Worm (Caenorhabditis elegans): ENCODE results near the gene Y57A10C.9.

Y57A10C.9 gene

DNA sequence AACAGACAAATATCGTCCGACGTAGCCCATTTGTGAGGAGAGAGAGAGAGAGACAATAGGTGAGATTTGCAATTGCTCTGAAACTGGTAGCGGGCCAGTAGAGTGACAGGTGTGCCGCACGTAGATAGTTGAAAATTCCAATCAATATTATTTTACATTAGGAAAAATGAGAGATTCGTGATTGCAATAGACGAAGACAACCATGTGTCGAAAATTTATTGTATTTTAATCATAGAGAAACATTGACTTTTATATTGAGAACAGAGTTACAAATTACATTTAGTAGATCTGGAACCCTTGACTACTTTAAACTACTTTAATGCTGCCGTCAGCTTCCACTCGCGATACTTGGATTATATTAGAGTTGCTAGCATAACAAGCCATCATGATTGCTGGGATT is 25.9 kb downstream of the Y57A10C.9 start, which contains the start of gene Y57A10C.1:
Gene Y57A10C.1, minus strand, starts transcription at position 101 of the 400 bp plus-strand sequence.
- TF ChIP-seq tab-1 (GFP tag; IDR thresholded peaks at IDR 0.05) (no peak), med-1 (GFP tag; optimal IDR thresholded peaks at IDR 0.05; ENCODE audit: insufficient read depth) (no peak), T22C8.4 (GFP tag; IDR thresholded peaks at IDR 0.05) (no peak)

DNA sequence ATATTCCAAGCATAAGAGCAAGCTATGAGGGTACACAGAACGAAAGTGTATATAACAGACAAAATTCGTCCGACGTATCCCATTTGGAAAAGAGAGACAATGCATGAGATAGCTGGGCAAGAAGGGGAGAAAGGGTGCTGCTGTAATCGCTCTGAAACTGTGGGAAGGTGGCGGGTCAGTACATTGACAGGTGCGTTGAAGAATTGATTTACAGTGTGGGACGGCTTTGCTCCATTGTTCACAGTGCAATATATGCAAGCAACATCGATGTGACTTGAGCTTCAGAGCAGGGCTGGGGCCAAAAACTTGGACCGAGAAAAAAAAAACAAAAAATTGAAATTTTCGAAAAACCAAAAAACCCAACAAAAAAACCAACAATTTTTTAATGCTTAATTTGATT is 28.2 kb downstream of the Y57A10C.9 start, which contains the start of gene F57G9.3:
Gene F57G9.3, minus strand, starts transcription at position 101 of the 400 bp plus-strand sequence.
- TF ChIP-seq tab-1 (GFP tag; IDR thresholded peaks at IDR 0.05): no peak
- no peak for TF ChIP-seq ztf-23 (GFP tag; IDR thresholded peaks at IDR 0.05)
- TF ChIP-seq ref-1 (GFP tag; conservative IDR thresholded peaks at IDR 0.05): no peak
- TF ChIP-seq med-1 (GFP tag; optimal IDR thresholded peaks at IDR 0.05; ENCODE audit: insufficient read depth): no peak
- no peak for TF ChIP-seq flt-1 (GFP tag; IDR thresholded peaks at IDR 0.05)
- TF ChIP-seq ztf-29 (GFP tag; IDR thresholded peaks at IDR 0.05): no peak
- no peak for TF ChIP-seq T22C8.4 (GFP tag; IDR thresholded peaks at IDR 0.05)
- TF ChIP-seq klf-2 (GFP tag; conservative IDR thresholded peaks at IDR 0.05): no peak
- no peak for TF ChIP-seq cog-1 (tag; optimal IDR thresholded peaks at IDR 0.05)

ce11 chrII:12408717-12409116 is 29.6 kb downstream of the Y57A10C.9 start, which contains the start of gene sre-31:
Gene sre-31 (minus strand): TSS chrII:12408817.
- TF ChIP-seq ztf-23 (GFP tag; IDR thresholded peaks at IDR 0.05) (no peak), klf-2 (GFP tag; conservative IDR thresholded peaks at IDR 0.05) (no peak), cog-1 (tag; optimal IDR thresholded peaks at IDR 0.05) (no peak), ztf-29 (GFP tag; IDR thresholded peaks at IDR 0.05) (no peak), med-1 (GFP tag; optimal IDR thresholded peaks at IDR 0.05; ENCODE audit: insufficient read depth) (no peak), ref-1 (GFP tag; conservative IDR thresholded peaks at IDR 0.05) (no peak), T22C8.4 (GFP tag; IDR thresholded peaks at IDR 0.05) (no peak), tab-1 (GFP tag; IDR thresholded peaks at IDR 0.05) (no peak)

- no peak for TF ChIP-seq ztf-23 (GFP tag; IDR thresholded peaks at IDR 0.05)
- no peak for TF ChIP-seq med-1 (GFP tag; optimal IDR thresholded peaks at IDR 0.05; ENCODE audit: insufficient read depth)
- TF ChIP-seq cog-1 (tag; optimal IDR thresholded peaks at IDR 0.05): no peak
- TF ChIP-seq T22C8.4 (GFP tag; IDR thresholded peaks at IDR 0.05): no peak
Measured at ce11 chrII:12406394-12406793, 31.9 kb downstream of the Y57A10C.9 start, which contains the start of gene sre-30. Gene sre-30 (minus strand): TSS chrII:12406494.

- TF ChIP-seq med-1 (GFP tag; optimal IDR thresholded peaks at IDR 0.05; ENCODE audit: insufficient read depth) (no peak), flt-1 (GFP tag; IDR thresholded peaks at IDR 0.05) (no peak), ref-1 (GFP tag; conservative IDR thresholded peaks at IDR 0.05) (no peak), T22C8.4 (GFP tag; IDR thresholded peaks at IDR 0.05) (no peak), tab-1 (GFP tag; IDR thresholded peaks at IDR 0.05) (no peak), ztf-29 (GFP tag; IDR thresholded peaks at IDR 0.05) (no peak), ztf-23 (GFP tag; IDR thresholded peaks at IDR 0.05) (no peak), cog-1 (tag; optimal IDR thresholded peaks at IDR 0.05) (no peak), klf-2 (GFP tag; conservative IDR thresholded peaks at IDR 0.05) (no peak)
Measured at ce11 chrII:12401791-12402190, 36.5 kb downstream of the Y57A10C.9 start, which contains the start of gene sre-29. Gene sre-29 (minus strand): TSS chrII:12401891.

ce11 chrII:12397656-12398055 is 40.7 kb downstream of the Y57A10C.9 start, which contains the start of gene F57G9.7:
Gene F57G9.7 (minus strand): TSS chrII:12397756.
- TF ChIP-seq ref-1 (GFP tag; conservative IDR thresholded peaks at IDR 0.05) (no peak), cog-1 (tag; optimal IDR thresholded peaks at IDR 0.05) (no peak), flt-1 (GFP tag; IDR thresholded peaks at IDR 0.05) (no peak)

- no peak for TF ChIP-seq ztf-29 (GFP tag; IDR thresholded peaks at IDR 0.05)
- TF ChIP-seq med-1 (GFP tag; optimal IDR thresholded peaks at IDR 0.05; ENCODE audit: insufficient read depth): no peak
- no peak for TF ChIP-seq klf-2 (GFP tag; conservative IDR thresholded peaks at IDR 0.05)
- peak; percentile 72; the same call in 1 of the 2 replicates for TF ChIP-seq T22C8.4 (GFP tag; IDR thresholded peaks at IDR 0.05)
- TF ChIP-seq tab-1 (GFP tag; IDR thresholded peaks at IDR 0.05): no peak
- no peak for TF ChIP-seq cog-1 (tag; optimal IDR thresholded peaks at IDR 0.05)
Measured at ce11 chrII:12394138-12394537, 44.2 kb downstream of the Y57A10C.9 start.

ce11 chrII:12393690-12394089 is 44.7 kb downstream of the Y57A10C.9 start, which contains the start of gene Y57A10B.7:
Gene Y57A10B.7 (minus strand): TSS chrII:12393790.
- TF ChIP-seq med-1 (GFP tag; optimal IDR thresholded peaks at IDR 0.05; ENCODE audit: insufficient read depth): no peak
- TF ChIP-seq ztf-23 (GFP tag; IDR thresholded peaks at IDR 0.05): no peak
- no peak for TF ChIP-seq tab-1 (GFP tag; IDR thresholded peaks at IDR 0.05)
- TF ChIP-seq klf-2 (GFP tag; conservative IDR thresholded peaks at IDR 0.05): no peak

DNA sequence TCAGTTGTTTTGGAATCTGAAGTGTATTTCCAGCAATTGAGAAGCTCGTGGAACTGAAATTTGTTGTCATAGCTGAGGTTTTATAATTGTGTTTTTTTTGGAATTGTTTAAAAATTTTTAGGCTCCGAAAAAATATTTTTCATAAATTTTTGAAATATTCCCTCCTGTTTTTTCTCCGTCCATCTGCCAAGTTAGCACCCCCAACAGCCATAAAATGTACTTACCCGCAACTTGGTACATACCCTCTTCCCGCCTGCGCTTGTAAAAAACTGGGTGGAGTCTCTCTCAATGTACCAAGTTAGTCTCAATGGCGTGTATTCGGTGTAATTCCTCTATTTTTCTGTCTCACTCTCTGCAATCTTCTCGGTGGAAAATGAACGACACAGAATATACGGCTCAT is 48.6 kb downstream of the Y57A10C.9 start, which contains the start of gene Y57A10B.6:
Gene Y57A10B.6, plus strand, starts transcription at position 301 of the 400 bp plus-strand sequence.
- TF ChIP-seq tab-1 (GFP tag; IDR thresholded peaks at IDR 0.05): no peak
- no peak for TF ChIP-seq med-1 (GFP tag; optimal IDR thresholded peaks at IDR 0.05; ENCODE audit: insufficient read depth)
- TF ChIP-seq ztf-29 (GFP tag; IDR thresholded peaks at IDR 0.05): no peak
- TF ChIP-seq cog-1 (tag; optimal IDR thresholded peaks at IDR 0.05): no peak
- TF ChIP-seq klf-2 (GFP tag; conservative IDR thresholded peaks at IDR 0.05): no peak
- TF ChIP-seq ref-1 (GFP tag; conservative IDR thresholded peaks at IDR 0.05): no peak
- no peak for TF ChIP-seq ztf-23 (GFP tag; IDR thresholded peaks at IDR 0.05)
- TF ChIP-seq flt-1 (GFP tag; IDR thresholded peaks at IDR 0.05): no peak
- TF ChIP-seq T22C8.4 (GFP tag; IDR thresholded peaks at IDR 0.05): no peak

- TF ChIP-seq cog-1 (tag; optimal IDR thresholded peaks at IDR 0.05) (no peak), tab-1 (GFP tag; IDR thresholded peaks at IDR 0.05) (no peak), flt-1 (GFP tag; IDR thresholded peaks at IDR 0.05) (no peak), med-1 (GFP tag; optimal IDR thresholded peaks at IDR 0.05; ENCODE audit: insufficient read depth) (no peak), klf-2 (GFP tag; conservative IDR thresholded peaks at IDR 0.05) (no peak), T22C8.4 (GFP tag; IDR thresholded peaks at IDR 0.05) (no peak), ref-1 (GFP tag; conservative IDR thresholded peaks at IDR 0.05) (no peak), ztf-29 (GFP tag; IDR thresholded peaks at IDR 0.05) (no peak), ztf-23 (GFP tag; IDR thresholded peaks at IDR 0.05) (no peak)
Measured at ce11 chrII:12387980-12388379, 50.4 kb downstream of the Y57A10C.9 start, which contains the start of gene sre-41. Gene sre-41 (plus strand): TSS chrII:12388280.
